Worm (Caenorhabditis elegans) whole organism, L1 larva: ENCODE results near the gene che-6.
A peak's percentile ranks its signal among the peaks of the same experiment; 100 is the strongest.

ENCODE experiments used
- Y116A8C.19 ChIP-seq: sonication (generic microtip); optimal IDR thresholded peaks from 2 replicates; lab custom pipeline; 2016; ENCODE audit warnings: missing compliant biosample characterization, missing genetic modification characterization, borderline replicate concordance
- alr-1 ChIP-seq: fragments of 200-800 bp; sonication (Bioruptor generic); optimal IDR thresholded peaks from 2 replicates; lab custom pipeline; 2018; ENCODE audit warnings: borderline replicate concordance, mild to moderate bottlenecking, missing genetic modification characterization, missing compliant biosample characterization
- aly-2 ChIP-seq: fragments of 150-350 bp; optimal IDR thresholded peaks from 2 replicates; lab custom pipeline; 2014; ENCODE audit warnings: missing biosample characterization, missing genetic modification characterization
- blmp-1 ChIP-seq: fragments of 150-350 bp; optimal IDR thresholded peaks from 2 replicates; lab custom pipeline; 2014; ENCODE audit warnings: missing biosample characterization, missing genetic modification characterization
- ceh-88 ChIP-seq: fragments of 200-800 bp; sonication (Bioruptor generic); IDR thresholded peaks from 2 replicates; pipeline ENCODE4 v1.3.6; 2022; ENCODE audit warnings: missing genetic modification characterization, missing compliant biosample characterization
- efl-1 ChIP-seq, 4 experiments: fragments of 150-350 bp; optimal IDR thresholded peaks in 3 of 4; peaks in 1 of 4; 1 replicate in 1 of 4; 2 replicates in 3 of 4; lab custom pipeline; 2014; ENCODE audit warnings: missing biosample characterization in 2 of 4, missing genetic modification characterization in 2 of 4, missing genetic modification reagents in 2 of 4
- efl-3 ChIP-seq: fragments of 200-800 bp; sonication (Bioruptor generic); optimal IDR thresholded peaks from 2 replicates; lab custom pipeline; 2018; ENCODE audit warnings: mild to moderate bottlenecking, missing genetic modification characterization, missing compliant biosample characterization
- elt-2 ChIP-seq: sonication (generic microtip); optimal IDR thresholded peaks from 2 replicates; lab custom pipeline; 2016; ENCODE audit warnings: missing genetic modification characterization, mild to moderate bottlenecking, inconsistent platforms, missing compliant biosample characterization, missing genetic modification reagents
- elt-3 ChIP-seq, 6 experiments: fragments of 150-350 bp in 1 of 6; sonication (generic microtip); optimal IDR thresholded peaks; 2 replicates each; lab custom pipeline; 2017 to 2018; ENCODE audit warnings: missing biosample characterization in 6 of 6, missing genetic modification characterization in 6 of 6, inconsistent platforms in 1 of 6
- fos-1 ChIP-seq: fragments of 150-350 bp; optimal IDR thresholded peaks from 2 replicates; lab custom pipeline; 2014; ENCODE audit warnings: missing biosample characterization, missing genetic modification characterization
- hlh-17 ChIP-seq: fragments of 200-800 bp; sonication (Bioruptor generic); optimal IDR thresholded peaks from 2 replicates; lab custom pipeline; 2018; ENCODE audit warnings: missing genetic modification characterization, mild to moderate bottlenecking, missing compliant biosample characterization, moderate library complexity, borderline replicate concordance
- hlh-4 ChIP-seq: sonication (generic microtip); optimal IDR thresholded peaks from 2 replicates; lab custom pipeline; 2016; ENCODE audit warnings: mild to moderate bottlenecking, missing genetic modification characterization, missing compliant biosample characterization
- isw-1 ChIP-seq: fragments of 200-800 bp; sonication (Bioruptor generic); IDR thresholded peaks from 2 replicates; pipeline ENCODE4 v1.3.6; 2022; ENCODE audit warnings: missing genetic modification characterization, missing compliant biosample characterization
- jun-1 ChIP-seq: fragments of 150-350 bp; optimal IDR thresholded peaks from 2 replicates; lab custom pipeline; 2014; ENCODE audit warnings: missing biosample characterization, missing genetic modification reagents, missing genetic modification characterization
- lin-13 ChIP-seq: fragments of 150-350 bp; optimal IDR thresholded peaks from 2 replicates; lab custom pipeline; 2014; ENCODE audit warnings: missing biosample characterization, missing genetic modification reagents, missing genetic modification characterization
- lin-35 ChIP-seq, 2 experiments: fragments of 150-350 bp; optimal IDR thresholded peaks; 2 replicates each; lab custom pipeline; 2014; ENCODE audit warnings: missing biosample characterization in 2 of 2, missing genetic modification characterization in 2 of 2, missing genetic modification reagents in 2 of 2
- lsy-2 ChIP-seq, 2 experiments: fragments of 150-350 bp; optimal IDR thresholded peaks; 2 replicates each; lab custom pipeline; 2014; ENCODE audit warnings: missing biosample characterization in 2 of 2, missing genetic modification characterization in 2 of 2
- mab-9 ChIP-seq: fragments of 200-800 bp; sonication (Bioruptor generic); IDR thresholded peaks from 2 replicates; pipeline ENCODE4 v1.3.6; 2022; ENCODE audit warnings: missing genetic modification reagents, missing genetic modification characterization, missing compliant biosample characterization
- mdl-1 ChIP-seq, 2 experiments: fragments of 150-350 bp; optimal IDR thresholded peaks; 2 replicates each; lab custom pipeline; 2014 to 2017; ENCODE audit warnings: missing biosample characterization in 2 of 2, missing genetic modification characterization in 2 of 2, inconsistent platforms in 1 of 2
- mep-1 ChIP-seq: fragments of 150-350 bp; optimal IDR thresholded peaks from 2 replicates; lab custom pipeline; 2014; ENCODE audit warnings: missing biosample characterization, missing genetic modification characterization
- nhr-11 ChIP-seq: fragments of 150-350 bp; optimal IDR thresholded peaks from 2 replicates; lab custom pipeline; 2014; ENCODE audit warnings: missing biosample characterization, missing genetic modification characterization
- nhr-20 ChIP-seq: sonication (generic microtip); optimal IDR thresholded peaks from 2 replicates; lab custom pipeline; 2016; ENCODE audit warnings: mild to moderate bottlenecking, missing genetic modification characterization, missing compliant biosample characterization
- nhr-237 ChIP-seq: fragments of 150-350 bp; optimal IDR thresholded peaks from 2 replicates; lab custom pipeline; 2014; ENCODE audit warnings: missing biosample characterization, missing genetic modification characterization
- nhr-28 ChIP-seq: fragments of 150-350 bp; optimal IDR thresholded peaks from 2 replicates; lab custom pipeline; 2014; ENCODE audit warnings: missing biosample characterization, missing genetic modification characterization
- nhr-47 ChIP-seq: sonication (generic microtip); optimal IDR thresholded peaks from 2 replicates; lab custom pipeline; 2016; ENCODE audit warnings: mild to moderate bottlenecking, missing genetic modification characterization, moderate library complexity, missing compliant biosample characterization
- nhr-71 ChIP-seq: sonication (generic microtip); optimal IDR thresholded peaks from 2 replicates; lab custom pipeline; 2016; ENCODE audit warnings: mild to moderate bottlenecking, missing genetic modification characterization, moderate library complexity, missing compliant biosample characterization
- nhr-76 ChIP-seq: sonication (generic microtip); optimal IDR thresholded peaks from 2 replicates; lab custom pipeline; 2017; ENCODE audit warnings: missing biosample characterization, missing genetic modification characterization
- nhr-77 ChIP-seq: fragments of 150-350 bp; optimal IDR thresholded peaks from 2 replicates; lab custom pipeline; 2014; ENCODE audit warnings: missing biosample characterization, missing genetic modification characterization
- nhr-84 ChIP-seq: sonication (generic microtip); optimal IDR thresholded peaks from 2 replicates; lab custom pipeline; 2017; ENCODE audit warnings: missing biosample characterization, missing genetic modification characterization
- nhr-85 ChIP-seq: sonication (generic microtip); peaks from one replicate; lab custom pipeline; 2016; ENCODE audit warnings: missing genetic modification characterization, inconsistent platforms, missing compliant biosample characterization
- pax-3 ChIP-seq: fragments of 200-800 bp; sonication (Bioruptor generic); optimal IDR thresholded peaks from 2 replicates; lab custom pipeline; 2018; ENCODE audit warnings: mild to moderate bottlenecking, missing genetic modification characterization, moderate library complexity, missing compliant biosample characterization
- skn-1 ChIP-seq: fragments of 150-350 bp; optimal IDR thresholded peaks from 2 replicates; lab custom pipeline; 2014; ENCODE audit warnings: missing biosample characterization, missing genetic modification characterization
- snpc-4 ChIP-seq: fragments of 150-350 bp; optimal IDR thresholded peaks from 2 replicates; lab custom pipeline; 2014; ENCODE audit warnings: missing biosample characterization, missing genetic modification characterization
- snu-23 ChIP-seq: sonication (generic microtip); optimal IDR thresholded peaks from 2 replicates; lab custom pipeline; 2016; ENCODE audit warnings: missing genetic modification characterization, missing compliant biosample characterization
- sptf-1 ChIP-seq: fragments of 150-350 bp; optimal IDR thresholded peaks from 2 replicates; lab custom pipeline; 2014; ENCODE audit warnings: missing biosample characterization, missing genetic modification characterization
- swsn-7 ChIP-seq: sonication (generic microtip); optimal IDR thresholded peaks from 2 replicates; lab custom pipeline; 2016; ENCODE audit warnings: missing genetic modification characterization, missing compliant biosample characterization
- tbx-2 ChIP-seq: sonication (generic microtip); optimal IDR thresholded peaks from 2 replicates; lab custom pipeline; 2016; ENCODE audit warnings: missing genetic modification characterization, missing compliant biosample characterization
- tlp-1 ChIP-seq: fragments of 150-350 bp; optimal IDR thresholded peaks from 2 replicates; lab custom pipeline; 2014; ENCODE audit warnings: missing biosample characterization, missing genetic modification characterization
- unc-130 ChIP-seq: fragments of 150-350 bp; optimal IDR thresholded peaks from 2 replicates; lab custom pipeline; 2017; ENCODE audit warnings: missing biosample characterization, missing genetic modification characterization, inconsistent platforms
- vab-15 ChIP-seq: sonication (generic microtip); optimal IDR thresholded peaks from 2 replicates; lab custom pipeline; 2017; ENCODE audit warnings: missing genotype, mild to moderate bottlenecking, missing genetic modification characterization, missing compliant biosample characterization
- xbp-1 ChIP-seq: sonication (generic microtip); optimal IDR thresholded peaks from 2 replicates; lab custom pipeline; 2016; ENCODE audit warnings: missing genetic modification characterization, missing compliant biosample characterization
- zag-1 ChIP-seq: fragments of 150-350 bp; optimal IDR thresholded peaks from 2 replicates; lab custom pipeline; 2014; ENCODE audit warnings: missing biosample characterization, missing genetic modification characterization
- zip-4 ChIP-seq: fragments of 200-800 bp; sonication (Bioruptor generic); optimal IDR thresholded peaks from 2 replicates; lab custom pipeline; 2018; ENCODE audit warnings: mild to moderate bottlenecking, missing genetic modification characterization, moderate library complexity, missing compliant biosample characterization
- ztf-4 ChIP-seq: fragments of 150-350 bp; optimal IDR thresholded peaks from 2 replicates; lab custom pipeline; 2014; ENCODE audit warnings: missing biosample characterization, missing genetic modification characterization

che-6 gene

DNA sequence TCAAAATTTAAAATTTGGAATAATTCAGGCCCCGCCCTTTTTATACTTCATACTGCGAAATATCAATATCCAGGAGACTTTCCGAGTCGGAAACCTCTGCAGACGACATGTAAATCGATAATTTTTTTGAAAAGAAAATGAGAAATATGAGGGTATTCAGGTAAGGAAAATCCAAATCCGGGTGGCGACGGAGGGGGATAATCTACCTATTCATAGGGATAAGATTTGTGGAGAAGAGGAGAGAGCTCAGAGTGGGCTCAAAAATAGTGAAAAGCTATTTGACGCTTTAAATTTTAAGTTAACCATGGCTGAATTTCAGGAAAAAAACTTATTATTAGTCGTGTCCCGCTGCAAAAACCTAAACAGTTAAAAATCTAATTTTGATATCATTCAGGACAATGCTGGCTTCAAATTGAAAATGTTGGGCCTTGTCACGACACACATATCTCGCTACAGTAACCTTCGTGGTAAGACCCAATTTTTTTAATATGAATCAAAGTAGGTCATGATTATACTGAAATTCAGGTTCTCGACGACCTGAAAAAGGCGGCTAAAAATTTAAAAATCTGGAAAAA, at the start of gene che-6:
TSS of gene che-6 (minus strand) at position 109 of the 575 bp plus-strand sequence.
- TF ChIP-seq nhr-76 (tag; lab: Kevin White, UChicago) = no peak
- no peak for TF ChIP-seq fos-1 (tag; lab: Kevin White, UChicago)
- TF ChIP-seq efl-1 (optimal IDR thresholded peaks at IDR 0.05; lab: Kevin White, UChicago) = no peak
- TF ChIP-seq efl-1 (GFP tag; optimal IDR thresholded peaks at IDR 0.05 in 1 of 2; lab: Kevin White, UChicago) = peak in 1 of 2 experiments; percentile 89

DNA sequence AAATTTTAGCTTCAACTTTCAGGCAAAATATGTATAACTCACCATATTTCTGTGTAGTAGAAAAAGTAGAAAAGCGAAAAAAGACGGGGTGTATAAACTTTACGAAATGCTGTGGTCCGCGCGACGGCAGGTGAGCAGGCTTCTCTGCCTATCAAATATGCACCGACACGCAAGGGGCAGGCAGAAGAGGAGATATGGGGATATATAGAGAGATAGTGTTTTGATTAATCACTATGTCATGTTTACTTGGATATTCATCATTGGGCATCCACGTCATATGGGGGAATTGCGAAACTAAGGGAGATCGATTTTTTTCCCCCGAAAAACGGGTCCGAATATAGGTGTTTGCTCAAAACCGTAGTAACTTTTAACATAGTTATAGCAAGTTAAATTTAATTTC, 47.9 kb upstream of the che-6 start, which contains the start of gene gcy-37:
TSS of gene gcy-37 (minus strand) at position 101 of the 400 bp plus-strand sequence.
- TF ChIP-seq lin-13 (GFP tag; lab: Kevin White, UChicago) = no peak

DNA sequence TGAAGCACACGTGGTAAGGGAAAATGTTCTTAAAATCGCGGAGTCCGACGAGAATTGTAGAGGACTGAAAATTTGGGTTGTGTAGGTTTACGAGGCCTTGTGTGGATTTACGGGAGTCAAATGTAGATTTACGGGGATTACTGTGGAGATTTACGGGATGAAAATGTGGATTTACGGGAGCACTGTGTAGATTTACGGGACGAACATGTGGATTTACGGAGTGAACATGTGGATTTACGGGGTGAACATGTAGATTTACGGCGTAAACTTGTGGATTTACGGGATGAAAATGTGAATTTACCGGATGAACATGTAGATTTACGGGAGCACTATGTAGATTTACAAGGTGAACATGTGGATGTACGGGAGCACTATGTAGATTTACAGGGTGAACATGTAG, 45.0 kb upstream of the che-6 start:
- no peak for TF ChIP-seq nhr-28 (tag; lab: Kevin White, UChicago)

DNA sequence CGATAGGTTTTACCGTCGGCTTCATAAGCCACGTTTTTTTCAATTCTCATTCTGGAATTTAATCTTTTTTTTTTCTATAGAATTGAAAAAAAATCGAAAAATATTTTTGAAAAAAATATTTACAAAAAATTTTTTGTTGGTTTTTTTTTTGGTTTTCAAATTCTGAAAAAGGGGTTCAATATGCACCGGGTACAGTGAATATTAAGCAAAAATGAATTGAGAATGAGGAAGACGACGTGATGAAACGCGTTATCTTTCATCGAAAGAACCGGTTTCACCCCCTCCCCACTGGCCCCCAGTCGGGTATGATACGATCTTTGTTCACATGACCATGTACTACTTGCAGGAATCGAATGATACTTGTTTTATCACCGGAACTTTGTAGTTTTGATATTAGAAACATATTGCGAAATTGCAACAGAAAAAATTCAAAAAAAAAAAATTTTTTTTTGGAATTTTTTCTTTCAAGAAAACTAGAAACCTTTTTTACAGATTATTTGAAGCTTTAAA, 38.1 kb upstream of the che-6 start, which contains the start of gene C54E4.5:
TSS of gene C54E4.5 (minus strand) at position 51 of the 510 bp plus-strand sequence.
- no peak for TF ChIP-seq nhr-76 (tag; lab: Kevin White, UChicago)
- no peak for TF ChIP-seq ztf-4 (tag; lab: Kevin White, UChicago)
- TF ChIP-seq unc-130 (tag; lab: Kevin White, UChicago) = no peak
- TF ChIP-seq swsn-7 (tag; lab: Kevin White, UChicago) = no peak
- no peak for TF ChIP-seq ceh-88 (GFP tag; lab: Robert Waterston, UW)
- peak; percentile 14 for TF ChIP-seq skn-1 (tag; lab: Kevin White, UChicago)
- TF ChIP-seq nhr-11 (tag; lab: Kevin White, UChicago) = no peak
- no peak for TF ChIP-seq fos-1 (tag; lab: Kevin White, UChicago)
- peak; percentile 95 for TF ChIP-seq nhr-85
- TF ChIP-seq aly-2 (tag; lab: Kevin White, UChicago) = no peak
- no peak for TF ChIP-seq nhr-47 (tag; lab: Kevin White, UChicago)
- TF ChIP-seq hlh-4 = no peak
- no peak for TF ChIP-seq isw-1
- TF ChIP-seq sptf-1 = no peak
- no peak for TF ChIP-seq pax-3 (tag; lab: Kevin White, UChicago)
- no peak for TF ChIP-seq nhr-84 (tag; lab: Kevin White, UChicago)
- no peak for TF ChIP-seq jun-1 (tag; lab: Kevin White, UChicago)
- no peak for TF ChIP-seq zag-1
- peak; percentile 35 for TF ChIP-seq tbx-2 (tag; lab: Kevin White, UChicago)
- peak; percentile 41 for TF ChIP-seq mep-1 (tag; lab: Kevin White, UChicago)
- TF ChIP-seq hlh-17 (GFP tag; lab: Kevin White, UChicago) = no peak
- no peak for TF ChIP-seq snpc-4 (tag; lab: Kevin White, UChicago)
- no peak for TF ChIP-seq xbp-1 (tag; lab: Kevin White, UChicago)
- no peak for TF ChIP-seq elt-2 (tag; lab: Kevin White, UChicago)
- peak; percentile 70 for TF ChIP-seq nhr-20 (tag; lab: Kevin White, UChicago)
- TF ChIP-seq Y116A8C.19 (tag; lab: Kevin White, UChicago) = no peak
- TF ChIP-seq efl-1 (optimal IDR thresholded peaks at IDR 0.05; lab: Kevin White, UChicago) = no peak
- no peak for TF ChIP-seq efl-1 (GFP tag; optimal IDR thresholded peaks at IDR 0.05 in 1 of 2; lab: Kevin White, UChicago)
- no peak for TF ChIP-seq efl-3 (GFP tag; lab: Kevin White, UChicago)
- TF ChIP-seq nhr-28 (tag; lab: Kevin White, UChicago) = no peak
- TF ChIP-seq snu-23 = peak; percentile 64
- no peak for TF ChIP-seq nhr-77 (tag; lab: Kevin White, UChicago)
- TF ChIP-seq mdl-1 (tag; optimal IDR thresholded peaks at IDR 0.05; lab: Kevin White, UChicago) = peak in 1 of 2 experiments; percentile 50
- TF ChIP-seq lsy-2 (tag; optimal IDR thresholded peaks at IDR 0.05; lab: Kevin White, UChicago) = peak; percentile 16 to 47
- no peak for TF ChIP-seq mab-9 (GFP tag; lab: Robert Waterston, UW)
- no peak for TF ChIP-seq zip-4 (GFP tag; lab: Kevin White, UChicago)
- peak in 1 of 2 experiments; percentile 46 for TF ChIP-seq lin-35 (GFP tag; optimal IDR thresholded peaks at IDR 0.05; lab: Kevin White, UChicago)
- TF ChIP-seq vab-15 (tag; lab: Kevin White, UChicago) = no peak
- no peak for TF ChIP-seq nhr-237 (tag; lab: Kevin White, UChicago)
- no peak for TF ChIP-seq tlp-1
- TF ChIP-seq alr-1 (tag; lab: Kevin White, UChicago) = no peak
- peak; percentile 78 for TF ChIP-seq blmp-1 (tag; lab: Kevin White, UChicago)
- peak; percentile 44 for TF ChIP-seq nhr-71 (tag; lab: Kevin White, UChicago)
- TF ChIP-seq elt-3 (tag; optimal IDR thresholded peaks at IDR 0.05; lab: Kevin White, UChicago) = peak in 4 of 6 experiments; percentile 64 to 98 (median 72)
